Worm (Caenorhabditis elegans): ENCODE measurements around the gene srd-1.

srd-1 gene

ce11 chrII:10168905-10169782 lies 13.4 kb downstream of the srd-1 start, which contains the start of gene daf-19 (continued):
- no peak for TF ChIP-seq mec-3 (tag; optimal IDR thresholded peaks at IDR 0.05; ENCODE audit: borderline replicate concordance)
- peak; percentile 70 for TF ChIP-seq pros-1 (tag; optimal IDR thresholded peaks at IDR 0.05)
- peak; percentile 75 for TF ChIP-seq ceh-2 (tag; optimal IDR thresholded peaks at IDR 0.05)
- TF ChIP-seq hlh-15 (tag; optimal IDR thresholded peaks at IDR 0.05) = no peak
- no peak for TF ChIP-seq pax-1 (tag; optimal IDR thresholded peaks at IDR 0.05)
- no peak for TF ChIP-seq hlh-30 (tag; optimal IDR thresholded peaks at IDR 0.05; ENCODE audit: insufficient read depth)
- peak; percentile 87 for TF ChIP-seq ceh-18 (tag; optimal IDR thresholded peaks at IDR 0.05)
- peak; percentile 87 for TF ChIP-seq ceh-14 (tag; optimal IDR thresholded peaks at IDR 0.05)
- TF ChIP-seq gmeb-2 (tag; optimal IDR thresholded peaks at IDR 0.05) = peak; percentile 45
- TF ChIP-seq ttx-3 (tag; optimal IDR thresholded peaks at IDR 0.05) = no peak
- TF ChIP-seq che-1 (tag; optimal IDR thresholded peaks at IDR 0.05) = peak; percentile 29
- TF ChIP-seq unc-55 (GFP tag; optimal IDR thresholded peaks at IDR 0.05) = no peak
- peak; percentile 52 for TF ChIP-seq dmd-4 (tag; optimal IDR thresholded peaks at IDR 0.05; ENCODE audit: borderline replicate concordance)
- TF ChIP-seq npax-4 (tag; optimal IDR thresholded peaks at IDR 0.05) = no peak
- TF ChIP-seq ceh-9 (tag; optimal IDR thresholded peaks at IDR 0.05) = no peak
- no peak for TF ChIP-seq zip-5 (tag; optimal IDR thresholded peaks at IDR 0.05)
- TF ChIP-seq ceh-30 (tag; optimal IDR thresholded peaks at IDR 0.05) = peak; percentile 72
- TF ChIP-seq fkh-10 (GFP tag; optimal IDR thresholded peaks at IDR 0.05) = no peak
- peak; percentile 57 for TF ChIP-seq F13H6.1 (tag; optimal IDR thresholded peaks at IDR 0.05)
- peak; percentile 74 for TF ChIP-seq hlh-8 (tag; optimal IDR thresholded peaks at IDR 0.05)
- TF ChIP-seq ceh-24 (tag; optimal IDR thresholded peaks at IDR 0.05) = no peak
- no peak for TF ChIP-seq pat-9 (tag; optimal IDR thresholded peaks at IDR 0.05)
- peak; percentile 61 for TF ChIP-seq ceh-34 (tag; optimal IDR thresholded peaks at IDR 0.05)
- TF ChIP-seq madf-2 (tag; optimal IDR thresholded peaks at IDR 0.05) = peak; percentile 62
- peak; percentile 88 for TF ChIP-seq ceh-19 (GFP tag; optimal IDR thresholded peaks at IDR 0.05)
- peak; percentile 68 for TF ChIP-seq pha-2 (tag; optimal IDR thresholded peaks at IDR 0.05)
- peak; percentile 54 for TF ChIP-seq ets-4 (tag; optimal IDR thresholded peaks at IDR 0.05)
- peak; percentile 32 for TF ChIP-seq K02D7.2 (tag; optimal IDR thresholded peaks at IDR 0.05)
- TF ChIP-seq rnt-1 (tag; optimal IDR thresholded peaks at IDR 0.05) = peak; percentile 68
- TF ChIP-seq ahr-1 (tag; optimal IDR thresholded peaks at IDR 0.05) = no peak
- peak; percentile 30 for TF ChIP-seq elt-2 (tag; optimal IDR thresholded peaks at IDR 0.05)
- TF ChIP-seq T23F11.4 (GFP tag; optimal IDR thresholded peaks at IDR 0.05) = peak; percentile 69
- peak; percentile 75 for TF ChIP-seq fkh-6 (tag; optimal IDR thresholded peaks at IDR 0.05)
- 0 out of 2 replicates have a peak, but pooled peaks have one; percentile 8 for TF ChIP-seq unc-3 (GFP tag; conservative IDR thresholded peaks at IDR 0.05)
- TF ChIP-seq unc-3 (tag; optimal IDR thresholded peaks at IDR 0.05) = no peak
- TF ChIP-seq ztf-16 (tag; optimal IDR thresholded peaks at IDR 0.05) = peak; percentile 37
- peak; percentile 90 for TF ChIP-seq hlh-6 (tag; optimal IDR thresholded peaks at IDR 0.05)
- TF ChIP-seq ceh-6 (GFP tag; optimal IDR thresholded peaks at IDR 0.05) = no peak
- TF ChIP-seq syd-9 (tag; optimal IDR thresholded peaks at IDR 0.05) = peak; percentile 92
- TF ChIP-seq odd-2 (tag; optimal IDR thresholded peaks at IDR 0.05) = no peak
- peak; percentile 21 for TF ChIP-seq fax-1 (tag; optimal IDR thresholded peaks at IDR 0.05)
- peak; percentile 69 for TF ChIP-seq C38D4.7 (GFP tag; optimal IDR thresholded peaks at IDR 0.05)
- peak; percentile 42 for TF ChIP-seq eyg-1 (tag; optimal IDR thresholded peaks at IDR 0.05)
- no peak for TF ChIP-seq tbx-7 (tag; optimal IDR thresholded peaks at IDR 0.05)
- TF ChIP-seq sox-4 (tag; optimal IDR thresholded peaks at IDR 0.05) = peak; percentile 78
- peak; percentile 76 for TF ChIP-seq sdc-2 (tag; optimal IDR thresholded peaks at IDR 0.05)
- peak; percentile 79 for TF ChIP-seq nfya-1 (tag; optimal IDR thresholded peaks at IDR 0.05)
- TF ChIP-seq pqm-1 (tag; optimal IDR thresholded peaks at IDR 0.05) = no peak
- peak; percentile 39 for TF ChIP-seq nhr-11 (tag; optimal IDR thresholded peaks at IDR 0.05)
- TF ChIP-seq pag-3 (tag; optimal IDR thresholded peaks at IDR 0.05; ENCODE audit: borderline replicate concordance) = no peak
- peak; percentile 45 for TF ChIP-seq hlh-13 (GFP tag; optimal IDR thresholded peaks at IDR 0.05)

Measured in whole organism, late embryonic.